Fruit fly (Drosophila melanogaster): ENCODE results near the gene acs.
A peak's percentile ranks its signal among the peaks of the same experiment; 100 is the strongest.

Gene acs

dm6 chr3L:1967452-1968310 is 3.8 kb upstream of the acs start (continued):
- no peak for TF ChIP-seq CG17186 (GFP tag; optimal IDR thresholded peaks at IDR 0.05)
- TF ChIP-seq Dbx (GFP tag; IDR thresholded peaks at IDR 0.05): 0 out of 3 replicates have a peak, but pooled peaks have one; percentile 15
- TF ChIP-seq bsh (GFP tag; optimal IDR thresholded peaks at IDR 0.05): peak in 1 of 2 experiments; percentile 5
- TF ChIP-seq mirr (GFP tag; optimal IDR thresholded peaks at IDR 0.05): peak; percentile 67
- TF ChIP-seq h (optimal IDR thresholded peaks at IDR 0.05): no peak
- no peak for TF ChIP-seq HLH4C (GFP tag; IDR thresholded peaks at IDR 0.05; ENCODE audit: partially characterized antibody)
- TF ChIP-seq chinmo (GFP tag; IDR thresholded peaks at IDR 0.05; ENCODE audit: partially characterized antibody): 0 out of 4 replicates have a peak, but pooled peaks have one; percentile 81
- TF ChIP-seq C15 (GFP tag; IDR thresholded peaks at IDR 0.05): no peak
- no peak for TF ChIP-seq bbx (GFP tag; IDR thresholded peaks at IDR 0.05; ENCODE audit: partially characterized antibody)
- TF ChIP-seq Lhr (GFP tag; optimal IDR thresholded peaks at IDR 0.05): no peak
- peak; percentile 4 for TF ChIP-seq CrebB (tag; optimal IDR thresholded peaks at IDR 0.05)
- no peak for TF ChIP-seq Lpt (GFP tag; optimal IDR thresholded peaks at IDR 0.05)
- TF ChIP-seq CG15479 (GFP tag; optimal IDR thresholded peaks at IDR 0.05): no peak
- TF ChIP-seq ssp (GFP tag; IDR thresholded peaks at IDR 0.05): no peak
- TF ChIP-seq corto (GFP tag; optimal IDR thresholded peaks at IDR 0.05): no peak
- TF ChIP-seq Hey (tag; optimal IDR thresholded peaks at IDR 0.05): peak; percentile 29
- TF ChIP-seq CG34376 (GFP tag; optimal IDR thresholded peaks at IDR 0.05): peak; percentile 84
- no peak for TF ChIP-seq CG6854 (GFP tag; optimal IDR thresholded peaks at IDR 0.05)
- TF ChIP-seq Trl (optimal IDR thresholded peaks at IDR 0.05): peak; percentile 66 to 95
- no peak for TF ChIP-seq Trl (GFP tag; optimal IDR thresholded peaks at IDR 0.05)
- no peak for TF ChIP-seq tx (GFP tag; optimal IDR thresholded peaks at IDR 0.05)
- TF ChIP-seq HmgZ (tag; optimal IDR thresholded peaks at IDR 0.05): peak; percentile 38
- TF ChIP-seq CG7372 (GFP tag; IDR thresholded peaks at IDR 0.05): 0 out of 2 replicates have a peak, but pooled peaks have one; percentile 33
- TF ChIP-seq cg (GFP tag; optimal IDR thresholded peaks at IDR 0.05): no peak
- TF ChIP-seq kni (GFP tag; optimal IDR thresholded peaks at IDR 0.05): no peak
- TF ChIP-seq CG6689 (GFP tag; IDR thresholded peaks at IDR 0.05): no peak
- no peak for TF ChIP-seq Camta (GFP tag; optimal IDR thresholded peaks at IDR 0.05)
- no peak for TF ChIP-seq Sox102F (GFP tag; optimal IDR thresholded peaks at IDR 0.05)
- TF ChIP-seq CG31224 (GFP tag; IDR thresholded peaks at IDR 0.05): 0 out of 2 replicates have a peak, but pooled peaks have one; percentile 14
- no peak for TF ChIP-seq Xbp1 (GFP tag; optimal IDR thresholded peaks at IDR 0.05)
- TF ChIP-seq pan (optimal IDR thresholded peaks at IDR 0.05): no peak
- TF ChIP-seq pan (GFP tag; optimal IDR thresholded peaks at IDR 0.05 in 1 of 2, IDR thresholded peaks at IDR 0.05 in 1 of 2): no peak
- TF ChIP-seq CG2202 (tag; optimal IDR thresholded peaks at IDR 0.05): no peak
- no peak for TF ChIP-seq HLH3B (GFP tag; IDR thresholded peaks at IDR 0.05)
- TF ChIP-seq CG11504 (tag; optimal IDR thresholded peaks at IDR 0.05): no peak
- no peak for TF ChIP-seq CG15601 (tag; optimal IDR thresholded peaks at IDR 0.05)
- no peak for TF ChIP-seq Hsf (GFP tag; optimal IDR thresholded peaks at IDR 0.05)

- TF ChIP-seq pb (GFP tag; optimal IDR thresholded peaks at IDR 0.05): no peak
- TF ChIP-seq sens (GFP tag): peak; percentile 17
These were observed 3.0 kb upstream of the acs start for dm6 chr3L:1968401-1968800.

Measured in whole organism, embryonic.